Worm (Caenorhabditis elegans) whole organism, mixed stage, embryonic: ENCODE results near the gene W02B12.13.
"Not testable (repeated sequence)": the region's sequence is repeated elsewhere in the genome, so short reads cannot be mapped to it uniquely, and the experiment has no call there.

Source experiments
- M03D4.4 ChIP-seq: sonication (generic microtip); optimal IDR thresholded peaks from 2 replicates; lab custom pipeline; 2017; ENCODE audit warnings: mild to moderate bottlenecking, missing genetic modification characterization, missing compliant biosample characterization
- ceh-39 ChIP-seq: fragments of 150-350 bp; optimal IDR thresholded peaks from 2 replicates; lab custom pipeline; 2014; ENCODE audit warnings: missing biosample characterization, missing genetic modification characterization
- ceh-43 ChIP-seq: fragments of 200-800 bp; sonication (Bioruptor generic); optimal IDR thresholded peaks from 2 replicates; lab custom pipeline; 2018; ENCODE audit warnings: mild to moderate bottlenecking, missing genetic modification characterization, moderate library complexity, missing compliant biosample characterization
- ceh-83 ChIP-seq: fragments of 200-800 bp; sonication (Bioruptor generic); optimal IDR thresholded peaks from 2 replicates; lab custom pipeline; 2018; ENCODE audit warnings: mild to moderate bottlenecking, missing genetic modification characterization, missing compliant biosample characterization
- ces-1 ChIP-seq: fragments of 150-350 bp; optimal IDR thresholded peaks from 2 replicates; lab custom pipeline; 2014; ENCODE audit warnings: missing biosample characterization, missing genetic modification reagents, missing genetic modification characterization
- cnd-1 ChIP-seq: fragments of 200-800 bp; sonication (Bioruptor generic); optimal IDR thresholded peaks from 2 replicates; lab custom pipeline; 2018; ENCODE audit warnings: mild to moderate bottlenecking, missing genetic modification characterization, missing compliant biosample characterization
- drap-1 ChIP-seq: fragments of 200-800 bp; sonication (Bioruptor generic); optimal IDR thresholded peaks from 3 replicates; lab custom pipeline; 2018; ENCODE audit warnings: mild to moderate bottlenecking, missing genetic modification characterization, missing compliant biosample characterization
- elt-1 ChIP-seq: sonication (generic microtip); optimal IDR thresholded peaks from 2 replicates; lab custom pipeline; 2017; ENCODE audit warnings: missing genetic modification characterization, mild to moderate bottlenecking, missing compliant biosample characterization, antibody characterized with exemption, moderate library complexity, borderline replicate concordance; ENCODE audit not compliant: insufficient read depth
- elt-3 ChIP-seq: fragments of 150-350 bp; optimal IDR thresholded peaks from 2 replicates; lab custom pipeline; 2014; ENCODE audit warnings: missing biosample characterization, missing genetic modification characterization
- flh-1 ChIP-seq: fragments of 200-800 bp; sonication (Bioruptor generic); optimal IDR thresholded peaks from 2 replicates; lab custom pipeline; 2018; ENCODE audit warnings: mild to moderate bottlenecking, missing genetic modification characterization, moderate library complexity, missing compliant biosample characterization
- ham-2 ChIP-seq: fragments of 200-800 bp; sonication (Bioruptor generic); optimal IDR thresholded peaks from 2 replicates; lab custom pipeline; 2018; ENCODE audit warnings: mild to moderate bottlenecking, missing genetic modification characterization, missing compliant biosample characterization
- hlh-1 ChIP-seq: fragments of 150-350 bp; optimal IDR thresholded peaks from 2 replicates; lab custom pipeline; 2014; ENCODE audit warnings: missing biosample characterization, missing genetic modification reagents, missing genetic modification characterization
- lin-13 ChIP-seq: fragments of 150-350 bp; optimal IDR thresholded peaks from 2 replicates; lab custom pipeline; 2014; ENCODE audit warnings: missing biosample characterization, missing genetic modification characterization
- lin-32 ChIP-seq: fragments of 200-800 bp; sonication (Bioruptor generic); optimal IDR thresholded peaks from 2 replicates; lab custom pipeline; 2018; ENCODE audit warnings: mild to moderate bottlenecking, missing genetic modification characterization, missing compliant biosample characterization
- mab-5 ChIP-seq: fragments of 150-350 bp; optimal IDR thresholded peaks from 2 replicates; lab custom pipeline; 2014; ENCODE audit warnings: missing biosample characterization, missing genetic modification characterization
- mep-1 ChIP-seq: fragments of 150-350 bp; optimal IDR thresholded peaks from 2 replicates; lab custom pipeline; 2017; ENCODE audit warnings: missing biosample characterization, missing genetic modification reagents, missing genetic modification characterization, inconsistent platforms
- mls-2 ChIP-seq: sonication (generic microtip); optimal IDR thresholded peaks from 2 replicates; lab custom pipeline; 2016; ENCODE audit warnings: mild to moderate bottlenecking, missing genetic modification characterization, moderate library complexity, missing compliant biosample characterization
- nhr-12 ChIP-seq: fragments of 150-350 bp; optimal IDR thresholded peaks from 2 replicates; lab custom pipeline; 2014; ENCODE audit warnings: missing biosample characterization, missing genetic modification characterization
- nhr-2 ChIP-seq: fragments of 150-350 bp; optimal IDR thresholded peaks from 2 replicates; lab custom pipeline; 2014; ENCODE audit warnings: missing biosample characterization, missing genetic modification characterization
- nhr-28 ChIP-seq: fragments of 150-350 bp; optimal IDR thresholded peaks from 2 replicates; lab custom pipeline; 2014; ENCODE audit warnings: missing biosample characterization, missing genetic modification characterization
- nhr-76 ChIP-seq: sonication (generic microtip); optimal IDR thresholded peaks from 2 replicates; lab custom pipeline; 2017; ENCODE audit warnings: missing biosample characterization, missing genetic modification characterization
- pha-4 ChIP-seq: fragments of 150-350 bp; optimal IDR thresholded peaks from 2 replicates; lab custom pipeline; 2018; ENCODE audit warnings: missing biosample characterization, missing genetic modification reagents, missing genetic modification characterization
- sem-2 ChIP-seq: fragments of 200-800 bp; sonication (Bioruptor generic); optimal IDR thresholded peaks from 2 replicates; lab custom pipeline; 2018; ENCODE audit warnings: mild to moderate bottlenecking, missing genetic modification characterization, missing compliant biosample characterization
- sptf-1 ChIP-seq: sonication (generic microtip); optimal IDR thresholded peaks from 2 replicates; lab custom pipeline; 2017; ENCODE audit warnings: mild to moderate bottlenecking, missing genetic modification characterization, moderate library complexity, missing compliant biosample characterization
- tbx-8 ChIP-seq: fragments of 200-800 bp; sonication (Bioruptor generic); optimal IDR thresholded peaks from 2 replicates; lab custom pipeline; 2018; ENCODE audit warnings: mild to moderate bottlenecking, missing genetic modification characterization, moderate library complexity, missing compliant biosample characterization
- unc-62 ChIP-seq: fragments of 150-350 bp; optimal IDR thresholded peaks from 2 replicates; lab custom pipeline; 2014; ENCODE audit warnings: missing biosample characterization, missing genetic modification reagents, missing genetic modification characterization
- ztf-11 ChIP-seq: fragments of 150-350 bp; optimal IDR thresholded peaks from 2 replicates; lab custom pipeline; 2014; ENCODE audit warnings: missing biosample characterization, missing genetic modification characterization

W02B12.13 gene

ce11 chrII:11428599-11428998 lies 16.5 kb upstream of the W02B12.13 start:
- TF ChIP-seq nhr-2 (tag; lab: Kevin White, UChicago) (no peak), sem-2 (GFP tag; lab: Kevin White, UChicago) (no peak), pha-4 (tag; lab: Kevin White, UChicago) (no peak)

- TF ChIP-seq drap-1 (GFP tag; lab: Kevin White, UChicago) = no peak
- TF ChIP-seq mep-1 (tag; lab: Kevin White, UChicago) = no peak
Measured at ce11 chrII:11431584-11431983, 13.5 kb upstream of the W02B12.13 start, which contains the start of gene C05D12.4. C05D12.4 (plus strand) TSS chrII:11431884.

- TF ChIP-seq nhr-76 (tag; lab: Kevin White, UChicago) (no peak), tbx-8 (GFP tag; lab: Kevin White, UChicago) (no peak), M03D4.4 (tag; lab: Kevin White, UChicago) (no peak), unc-62 (GFP tag; lab: Kevin White, UChicago) (no peak), nhr-2 (tag; lab: Kevin White, UChicago) (no peak), mab-5 (no peak), mls-2 (no peak), flh-1 (GFP tag; lab: Kevin White, UChicago) (no peak), nhr-12 (no peak), elt-3 (tag; lab: Kevin White, UChicago) (no peak), lin-32 (GFP tag; lab: Kevin White, UChicago) (no peak), sptf-1 (no peak), ceh-83 (GFP tag; lab: Kevin White, UChicago) (no peak), elt-1 (no peak), hlh-1 (tag; lab: Kevin White, UChicago) (no peak)
Measured at ce11 chrII:11433942-11434341, 11.1 kb upstream of the W02B12.13 start, which contains the start of gene C05D12.5. C05D12.5 (plus strand) TSS chrII:11434242.

- TF ChIP-seq ztf-11 (no peak), elt-1 (no peak), elt-3 (tag; lab: Kevin White, UChicago) (no peak), lin-32 (GFP tag; lab: Kevin White, UChicago) (no peak), ceh-39 (tag; lab: Kevin White, UChicago) (no peak)
Measured at ce11 chrII:11438417-11438816, 6.7 kb upstream of the W02B12.13 start, which contains the start of gene vha-6. vha-6 (minus strand) TSS chrII:11438452.

- peak; percentile 94 for TF ChIP-seq ces-1 (GFP tag; lab: Kevin White, UChicago)
- TF ChIP-seq ham-2 (GFP tag; lab: Kevin White, UChicago) = peak; percentile 42
- peak; percentile 45 for TF ChIP-seq lin-32 (GFP tag; lab: Kevin White, UChicago)
- TF ChIP-seq cnd-1 (tag; lab: Kevin White, UChicago) = peak; percentile 3
- no peak for TF ChIP-seq ceh-43 (GFP tag; lab: Kevin White, UChicago)
- TF ChIP-seq pha-4 (tag; lab: Kevin White, UChicago) = no peak
- TF ChIP-seq lin-13 = peak; percentile 5
- no peak for TF ChIP-seq elt-3 (tag; lab: Kevin White, UChicago)
Measured at ce11 chrII:11440265-11440664, 4.8 kb upstream of the W02B12.13 start, which contains the start of gene VW02B12L.2. VW02B12L.2 (minus strand) TSS chrII:11440329.

- not testable (repeated sequence) for TF ChIP-seq ces-1 (GFP tag; lab: Kevin White, UChicago); elt-1; ham-2 (GFP tag; lab: Kevin White, UChicago)
Measured at ce11 chrII:11442425-11442824, 2.6 kb upstream of the W02B12.13 start, which contains the start of gene ebp-2. ebp-2 (plus strand) TSS chrII:11442725.

ce11 chrII:11443128-11443527 lies 1.9 kb upstream of the W02B12.13 start:
- TF ChIP-seq ces-1 (GFP tag; lab: Kevin White, UChicago) (no peak), drap-1 (GFP tag; lab: Kevin White, UChicago) (no peak), nhr-28 (tag; lab: Kevin White, UChicago) (no peak), lin-13 (no peak), mls-2 (no peak), nhr-76 (tag; lab: Kevin White, UChicago) (no peak), pha-4 (tag; lab: Kevin White, UChicago) (no peak), nhr-2 (tag; lab: Kevin White, UChicago) (no peak), ceh-43 (GFP tag; lab: Kevin White, UChicago) (no peak)
